Worm (Caenorhabditis elegans): Measurements from ENCODE around the gene F43C9.2.

Gene F43C9.2

ce11 chrX:4794062-4794461 lies 10.6 kb downstream of the F43C9.2 start (continued):
- TF ChIP-seq zip-11 (GFP tag; IDR thresholded peaks at IDR 0.05) (no peak), nhr-10 (tag; optimal IDR thresholded peaks at IDR 0.05) (peak; percentile 59), lin-29 (GFP tag; IDR thresholded peaks at IDR 0.05) (no peak), D1046.2 (GFP tag; IDR thresholded peaks at IDR 0.05) (no peak), mep-1 (tag; optimal IDR thresholded peaks at IDR 0.05) (peak; percentile 22), spr-1 (tag; optimal IDR thresholded peaks at IDR 0.05) (no peak), ctbp-1 (GFP tag; IDR thresholded peaks at IDR 0.05) (no peak), attf-4 (tag; optimal IDR thresholded peaks at IDR 0.05) (no peak), ceh-44 (GFP tag; IDR thresholded peaks at IDR 0.05) (no peak), nhr-42 (GFP tag; IDR thresholded peaks at IDR 0.05) (no peak), daf-16 (GFP tag; optimal IDR thresholded peaks at IDR 0.05) (peak in 1 of 2 experiments; percentile 76), daf-16 (tag; optimal IDR thresholded peaks at IDR 0.05) (peak; percentile 96), dve-1 (tag; optimal IDR thresholded peaks at IDR 0.05; ENCODE audit: insufficient read depth) (peak; percentile 95), Y105C5A.15 (GFP tag; IDR thresholded peaks at IDR 0.05) (no peak), saeg-2 (GFP tag; IDR thresholded peaks at IDR 0.05) (no peak), lim-7 (GFP tag; IDR thresholded peaks at IDR 0.05) (no peak), snpc-1.2 (GFP tag; IDR thresholded peaks at IDR 0.05) (no peak), nhr-48 (tag; optimal IDR thresholded peaks at IDR 0.05) (peak; percentile 89)

- TF ChIP-seq F10B5.3 (tag; optimal IDR thresholded peaks at IDR 0.05) (no peak), dmd-8 (GFP tag; IDR thresholded peaks at IDR 0.05) (no peak), skn-1 (tag; optimal IDR thresholded peaks at IDR 0.05) (no peak), madf-5 (GFP tag; IDR thresholded peaks at IDR 0.05) (0 out of 4 replicates have a peak, but pooled peaks of 1 of the 2 experiments have one; percentile 20), nhr-25 (tag; optimal IDR thresholded peaks at IDR 0.05; ENCODE audit: borderline replicate concordance, insufficient read depth) (no peak), sdz-12 (GFP tag; optimal IDR thresholded peaks at IDR 0.05) (no peak), nhr-41 (GFP tag; IDR thresholded peaks at IDR 0.05) (no peak), mes-2 (tag; optimal IDR thresholded peaks at IDR 0.05; ENCODE audit: poor library complexity, severe bottlenecking) (no peak), T20F7.1 (GFP tag; optimal IDR thresholded peaks at IDR 0.05) (no peak), daf-16 (GFP tag; optimal IDR thresholded peaks at IDR 0.05) (peak in 1 of 2 experiments; percentile 34), daf-16 (tag; optimal IDR thresholded peaks at IDR 0.05) (peak; percentile 97), unc-62 (GFP tag; optimal IDR thresholded peaks at IDR 0.05 in 1 of 2) (no peak), unc-62 (tag; optimal IDR thresholded peaks at IDR 0.05) (no peak), fos-1 (tag; optimal IDR thresholded peaks at IDR 0.05) (no peak), Y75B8A.6 (GFP tag; IDR thresholded peaks at IDR 0.05) (no peak), duxl-1 (tag; optimal IDR thresholded peaks at IDR 0.05; ENCODE audit: poor library complexity) (no peak), lin-13 (GFP tag; optimal IDR thresholded peaks at IDR 0.05) (no peak), Y105C5A.15 (GFP tag; IDR thresholded peaks at IDR 0.05) (no peak), cey-2 (tag; optimal IDR thresholded peaks at IDR 0.05; ENCODE audit: borderline replicate concordance, insufficient read depth) (no peak), mep-1 (tag; optimal IDR thresholded peaks at IDR 0.05) (peak; percentile 31), mdl-1 (tag; optimal IDR thresholded peaks at IDR 0.05) (peak in 1 of 2 experiments; percentile 68), aly-2 (tag; optimal IDR thresholded peaks at IDR 0.05) (no peak), nhr-10 (tag; optimal IDR thresholded peaks at IDR 0.05) (peak; percentile 4), daf-8 (GFP tag; IDR thresholded peaks at IDR 0.05) (no peak), nhr-48 (tag; optimal IDR thresholded peaks at IDR 0.05) (peak; percentile 54), ceh-20 (GFP tag; IDR thresholded peaks at IDR 0.05) (peak; percentile 63; the same call in 1 of the 2 replicates), ces-1 (GFP tag; optimal IDR thresholded peaks at IDR 0.05) (no peak), egl-27 (tag; optimal IDR thresholded peaks at IDR 0.05) (no peak), daf-12 (tag; optimal IDR thresholded peaks at IDR 0.05) (no peak), ceh-62 (tag; optimal IDR thresholded peaks at IDR 0.05) (no peak), lin-29 (GFP tag; IDR thresholded peaks at IDR 0.05) (no peak), zip-11 (GFP tag; IDR thresholded peaks at IDR 0.05) (no peak), F37D6.2 (tag; optimal IDR thresholded peaks at IDR 0.05) (no peak), ceh-28 (tag; optimal IDR thresholded peaks at IDR 0.05) (no peak), spr-3 (GFP tag; optimal IDR thresholded peaks at IDR 0.05) (no peak), zip-2 (tag; optimal IDR thresholded peaks at IDR 0.05) (no peak), nhr-28 (tag; optimal IDR thresholded peaks at IDR 0.05) (peak; percentile 66), ZK546.5 (tag; optimal IDR thresholded peaks at IDR 0.05) (no peak), Y48G9A.11 (GFP tag; IDR thresholded peaks at IDR 0.05) (no peak)
These were observed 11.9 kb downstream of the F43C9.2 start for ce11 chrX:4795329-4795728.
